Worm (Caenorhabditis elegans): ENCODE measurements around the gene B0294.1.

- TF ChIP-seq ama-1 (optimal IDR thresholded peaks at IDR 0.05) (no peak), tra-4 (tag; optimal IDR thresholded peaks at IDR 0.05) (no peak), tbx-11 (GFP tag; IDR thresholded peaks at IDR 0.05) (no peak), ceh-36 (tag; optimal IDR thresholded peaks at IDR 0.05) (no peak), hnd-1 (tag; optimal IDR thresholded peaks at IDR 0.05) (no peak), hmg-4 (GFP tag; optimal IDR thresholded peaks at IDR 0.05) (no peak), hmbx-1 (tag; optimal IDR thresholded peaks at IDR 0.05) (no peak), tbx-37 (GFP tag; conservative IDR thresholded peaks at IDR 0.05) (no peak), F13C5.2 (tag; optimal IDR thresholded peaks at IDR 0.05) (no peak), scrt-1 (GFP tag; IDR thresholded peaks at IDR 0.05) (no peak), flt-1 (GFP tag; IDR thresholded peaks at IDR 0.05) (no peak), sea-1 (GFP tag; conservative IDR thresholded peaks at IDR 0.05) (no peak)
Observed at ce11 chrX:1935438-1935837, 38.3 kb upstream of the B0294.1 start.

Data from whole organism, early embryonic.